Worm (Caenorhabditis elegans): ENCODE data around the gene cox-16.
A peak's percentile ranks its signal among the peaks of the same experiment; 100 is the strongest.

cox-16 gene

ce11 chrV:5490205-5490604 lies 45.8 kb downstream of the cox-16 start, which contains the start of gene T05C3.6:
Gene T05C3.6, plus strand, starts transcription at chrV:5490445.
- no peak for TF ChIP-seq set-16 (GFP tag; IDR thresholded peaks at IDR 0.05)
- no peak for TF ChIP-seq F10B5.3 (tag; optimal IDR thresholded peaks at IDR 0.05)
- no peak for TF ChIP-seq tra-1 (GFP tag; IDR thresholded peaks at IDR 0.05)
- TF ChIP-seq mxl-3 (GFP tag; optimal IDR thresholded peaks at IDR 0.05), result peak; percentile 57
- peak; percentile 66 for TF ChIP-seq nhr-28 (tag; optimal IDR thresholded peaks at IDR 0.05)
- TF ChIP-seq fkh-10 (GFP tag; optimal IDR thresholded peaks at IDR 0.05), result no peak
- no peak for TF ChIP-seq saeg-2 (GFP tag; IDR thresholded peaks at IDR 0.05)
- TF ChIP-seq ceh-32 (tag; optimal IDR thresholded peaks at IDR 0.05; ENCODE audit: poor library complexity), result no peak
- TF ChIP-seq rbr-2 (tag; optimal IDR thresholded peaks at IDR 0.05), result no peak
- TF ChIP-seq cey-2 (tag; optimal IDR thresholded peaks at IDR 0.05; ENCODE audit: borderline replicate concordance, insufficient read depth), result no peak
- no peak for TF ChIP-seq skn-1 (tag; optimal IDR thresholded peaks at IDR 0.05)
- peak; percentile 94 for TF ChIP-seq pqm-1 (tag; optimal IDR thresholded peaks at IDR 0.05)
- TF ChIP-seq nhr-237 (tag; optimal IDR thresholded peaks at IDR 0.05), result no peak
- no peak for TF ChIP-seq daf-16 (GFP tag; optimal IDR thresholded peaks at IDR 0.05)
- TF ChIP-seq daf-16 (tag; optimal IDR thresholded peaks at IDR 0.05), result peak; percentile 84
- TF ChIP-seq nhr-6 (tag; optimal IDR thresholded peaks at IDR 0.05), result no peak
- no peak for TF ChIP-seq nhr-10 (tag; optimal IDR thresholded peaks at IDR 0.05)
- no peak for TF ChIP-seq lir-3 (tag; optimal IDR thresholded peaks at IDR 0.05)
- peak in 1 of 2 experiments; percentile 64 for TF ChIP-seq mdl-1 (tag; optimal IDR thresholded peaks at IDR 0.05)
- no peak for TF ChIP-seq F49E8.2 (tag; optimal IDR thresholded peaks at IDR 0.05; ENCODE audit: borderline replicate concordance)
- no peak for TF ChIP-seq nhr-76 (tag; optimal IDR thresholded peaks at IDR 0.05)
- TF ChIP-seq ceh-62 (tag; optimal IDR thresholded peaks at IDR 0.05), result no peak
- TF ChIP-seq php-3 (GFP tag; IDR thresholded peaks at IDR 0.05), result 0 out of 2 replicates have a peak, but pooled peaks have one; percentile 51
- TF ChIP-seq hif-1 (tag; optimal IDR thresholded peaks at IDR 0.05), result no peak

- TF ChIP-seq set-16 (GFP tag; IDR thresholded peaks at IDR 0.05) (no peak), nhr-48 (tag; optimal IDR thresholded peaks at IDR 0.05) (no peak), lin-13 (GFP tag; optimal IDR thresholded peaks at IDR 0.05) (no peak), nhr-102 (tag; optimal IDR thresholded peaks at IDR 0.05) (no peak), madf-9 (GFP tag; conservative IDR thresholded peaks at IDR 0.05) (no peak), dpl-1 (GFP tag; optimal IDR thresholded peaks at IDR 0.05) (no peak), snpc-1.2 (GFP tag; IDR thresholded peaks at IDR 0.05) (no peak), nhr-76 (tag; optimal IDR thresholded peaks at IDR 0.05) (no peak), nhr-237 (tag; optimal IDR thresholded peaks at IDR 0.05) (no peak), ces-1 (GFP tag; optimal IDR thresholded peaks at IDR 0.05) (no peak), ceh-82 (tag; optimal IDR thresholded peaks at IDR 0.05) (no peak), sdz-12 (GFP tag; optimal IDR thresholded peaks at IDR 0.05) (no peak), nhr-42 (GFP tag; IDR thresholded peaks at IDR 0.05) (no peak), fos-1 (tag; optimal IDR thresholded peaks at IDR 0.05) (no peak), hif-1 (tag; optimal IDR thresholded peaks at IDR 0.05) (no peak)
Observed at ce11 chrV:5488766-5489165, 47.3 kb downstream of the cox-16 start, which contains the start of gene grl-18. Gene grl-18, minus strand, starts transcription at chrV:5488866.

- TF ChIP-seq lin-13 (GFP tag; optimal IDR thresholded peaks at IDR 0.05), result no peak
- peak; percentile 92 for TF ChIP-seq aha-1 (tag)
- TF ChIP-seq nhr-102 (tag; optimal IDR thresholded peaks at IDR 0.05), result no peak
Observed at ce11 chrV:5487180-5487579, 48.9 kb downstream of the cox-16 start.

Measured in whole organism, L4 larva.